Fruit fly (Drosophila melanogaster): ENCODE results near the gene Mgat3.

dm6 chr2L:13204151-13204550 is 21.8 kb upstream of the Mgat3 start:
- TF ChIP-seq EcR (GFP tag; optimal IDR thresholded peaks at IDR 0.05): no peak
- no peak for TF ChIP-seq rn (GFP tag; IDR thresholded peaks at IDR 0.05)
- no peak for TF ChIP-seq gl (tag; optimal IDR thresholded peaks at IDR 0.05)
- TF ChIP-seq CG8159 (tag; optimal IDR thresholded peaks at IDR 0.05): no peak
- no peak for TF ChIP-seq Pif1A (GFP tag; optimal IDR thresholded peaks at IDR 0.05)
- TF ChIP-seq CG32121 (GFP tag; IDR thresholded peaks at IDR 0.05): no peak
- TF ChIP-seq CG34367 (tag; optimal IDR thresholded peaks at IDR 0.05): no peak
- TF ChIP-seq CG8301 (tag; optimal IDR thresholded peaks at IDR 0.05): no peak
- TF ChIP-seq D1 (tag; optimal IDR thresholded peaks at IDR 0.05): no peak
- TF ChIP-seq Snoo (tag; optimal IDR thresholded peaks at IDR 0.05): no peak
- no peak for TF ChIP-seq CG14655 (GFP tag; optimal IDR thresholded peaks at IDR 0.05)
- TF ChIP-seq Pif1B (GFP tag; optimal IDR thresholded peaks at IDR 0.05): no peak

Data from whole organism, pupa.